Fruit fly (Drosophila melanogaster): ENCODE results near the gene Marf.

Gene Marf

DNA sequence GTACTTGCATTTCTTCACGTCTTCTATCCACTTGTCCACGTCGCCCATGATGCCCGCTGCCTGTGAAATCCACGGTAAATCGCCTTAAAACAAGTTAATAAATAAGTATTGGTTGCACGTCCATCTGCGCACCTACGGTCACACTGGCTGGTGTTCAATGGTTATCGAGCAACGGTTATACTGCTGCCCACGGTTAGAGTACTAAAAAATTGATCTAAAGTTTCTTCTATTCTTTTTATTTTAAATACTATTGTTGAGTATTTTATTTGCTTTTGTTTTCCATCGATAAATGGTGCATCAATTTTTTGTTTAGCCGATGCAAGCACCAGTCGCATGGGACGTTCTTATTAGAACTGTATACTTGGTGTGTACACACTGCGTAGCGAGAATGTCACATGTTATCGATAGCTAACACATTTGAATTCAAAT is 7.0 kb downstream of the Marf start, which contains the start of gene PpV (continued):
- TF ChIP-seq lab (GFP tag; optimal IDR thresholded peaks at IDR 0.05) (no peak), CG13424 (tag; optimal IDR thresholded peaks at IDR 0.05) (peak; percentile 13), twi (tag; optimal IDR thresholded peaks at IDR 0.05) (no peak), onecut (GFP tag; IDR thresholded peaks at IDR 0.05) (no peak), CG12391 (tag; optimal IDR thresholded peaks at IDR 0.05) (peak; percentile 5), Ravus (GFP tag; IDR thresholded peaks at IDR 0.05) (no peak), CG6791 (GFP tag; IDR thresholded peaks at IDR 0.05; ENCODE audit: partially characterized antibody) (no peak), da (GFP tag; optimal IDR thresholded peaks at IDR 0.05) (no peak), nmo (GFP tag; optimal IDR thresholded peaks at IDR 0.05) (peak; percentile 47), HmgD (GFP tag; optimal IDR thresholded peaks at IDR 0.05) (peak; percentile 41), bcd (GFP tag; optimal IDR thresholded peaks at IDR 0.05) (no peak), Nf-YA (GFP tag; IDR thresholded peaks at IDR 0.05) (no peak), zen (tag; optimal IDR thresholded peaks at IDR 0.05) (peak; percentile 93), CG10274 (GFP tag; optimal IDR thresholded peaks at IDR 0.05) (no peak), CG1529 (GFP tag; optimal IDR thresholded peaks at IDR 0.05) (no peak), CG4404 (GFP tag; IDR thresholded peaks at IDR 0.05) (no peak), HHEX (GFP tag; optimal IDR thresholded peaks at IDR 0.05) (no peak), CG4820 (GFP tag; optimal IDR thresholded peaks at IDR 0.05) (no peak), CG13624 (GFP tag; optimal IDR thresholded peaks at IDR 0.05) (no peak), grau (tag; optimal IDR thresholded peaks at IDR 0.05) (peak; percentile 5), Deaf1 (tag; optimal IDR thresholded peaks at IDR 0.05) (no peak), D19A (tag; optimal IDR thresholded peaks at IDR 0.05) (no peak), Gug (GFP tag; IDR thresholded peaks at IDR 0.05) (no peak), ranshi (GFP tag; IDR thresholded peaks at IDR 0.05) (no peak), CG7271 (tag; optimal IDR thresholded peaks at IDR 0.05) (no peak), CG32532 (GFP tag; IDR thresholded peaks at IDR 0.05) (no peak), CG2712 (tag; optimal IDR thresholded peaks at IDR 0.05) (peak; percentile 26), MBD-R2 (GFP tag; IDR thresholded peaks at IDR 0.05) (peak; percentile 67), en (GFP tag; optimal IDR thresholded peaks at IDR 0.05) (no peak), cad (GFP tag; optimal IDR thresholded peaks at IDR 0.05) (no peak), H2.0 (GFP tag; IDR thresholded peaks at IDR 0.05) (no peak), gt (GFP tag; IDR thresholded peaks at IDR 0.05) (no peak), Bdp1 (GFP tag; optimal IDR thresholded peaks at IDR 0.05) (no peak), NFAT (GFP tag; IDR thresholded peaks at IDR 0.05) (no peak), CG4360 (GFP tag; IDR thresholded peaks at IDR 0.05) (0 out of 2 replicates have a peak, but pooled peaks have one; percentile 9), Bgb (GFP tag; IDR thresholded peaks at IDR 0.05; ENCODE audit: partially characterized antibody) (peak; percentile 32; the same call in 1 of the 2 replicates), wdn (GFP tag; IDR thresholded peaks at IDR 0.05) (no peak), CG33213 (GFP tag; optimal IDR thresholded peaks at IDR 0.05) (peak; percentile 39), CG1792 (GFP tag; optimal IDR thresholded peaks at IDR 0.05) (no peak), CG4328 (GFP tag; optimal IDR thresholded peaks at IDR 0.05) (no peak), Sin3A (optimal IDR thresholded peaks at IDR 0.05) (peak; percentile 70), CG13775 (GFP tag; optimal IDR thresholded peaks at IDR 0.05) (no peak), CG12236 (GFP tag; optimal IDR thresholded peaks at IDR 0.05) (no peak), Scr (GFP tag; IDR thresholded peaks at IDR 0.05; ENCODE audit: partially characterized antibody) (peak; percentile 58), Hmx (GFP tag; optimal IDR thresholded peaks at IDR 0.05) (no peak), CG1603 (tag; optimal IDR thresholded peaks at IDR 0.05) (peak; percentile 62), Lhr (GFP tag; optimal IDR thresholded peaks at IDR 0.05) (peak; percentile 88), Pdp1 (GFP tag; optimal IDR thresholded peaks at IDR 0.05) (peak in 1 of 2 experiments; percentile 22), Dbx (GFP tag; IDR thresholded peaks at IDR 0.05) (no peak), CG4730 (GFP tag; IDR thresholded peaks at IDR 0.05) (no peak), CG16863 (GFP tag; optimal IDR thresholded peaks at IDR 0.05) (no peak), gsb-n (tag; optimal IDR thresholded peaks at IDR 0.05) (no peak)

All from whole organism, embryonic.